Worm (Caenorhabditis elegans): ENCODE results near the gene crb-3.

DNA sequence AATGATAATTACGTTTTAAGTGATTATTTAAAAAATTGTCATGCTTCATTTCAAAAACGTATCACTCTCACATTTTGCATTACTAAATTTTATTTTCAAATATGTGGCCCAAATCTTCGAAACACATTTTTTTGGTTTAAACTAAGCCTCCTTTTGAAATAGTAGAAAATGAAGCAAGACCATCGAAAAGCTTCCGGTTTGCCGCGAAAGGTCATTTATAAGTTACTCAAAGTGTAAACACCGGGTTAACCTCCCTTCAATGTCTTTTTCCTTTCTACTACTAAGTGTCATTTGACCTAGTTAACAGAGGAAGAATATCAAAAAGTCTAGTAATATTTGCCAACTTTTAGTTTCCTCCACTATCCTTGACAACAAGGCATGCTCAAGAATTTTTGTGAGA lies 3.2 kb downstream of the crb-3 start:
- TF ChIP-seq zip-5 (tag; optimal IDR thresholded peaks at IDR 0.05) (no peak), tbx-2 (tag; optimal IDR thresholded peaks at IDR 0.05) (no peak), hlh-13 (GFP tag; optimal IDR thresholded peaks at IDR 0.05) (no peak), ceh-14 (tag; optimal IDR thresholded peaks at IDR 0.05) (no peak), pha-4 (tag; optimal IDR thresholded peaks at IDR 0.05) (no peak), eyg-1 (tag; optimal IDR thresholded peaks at IDR 0.05) (no peak)
